Worm (Caenorhabditis elegans): ENCODE results near the gene gap-2.

gap-2 gene

DNA sequence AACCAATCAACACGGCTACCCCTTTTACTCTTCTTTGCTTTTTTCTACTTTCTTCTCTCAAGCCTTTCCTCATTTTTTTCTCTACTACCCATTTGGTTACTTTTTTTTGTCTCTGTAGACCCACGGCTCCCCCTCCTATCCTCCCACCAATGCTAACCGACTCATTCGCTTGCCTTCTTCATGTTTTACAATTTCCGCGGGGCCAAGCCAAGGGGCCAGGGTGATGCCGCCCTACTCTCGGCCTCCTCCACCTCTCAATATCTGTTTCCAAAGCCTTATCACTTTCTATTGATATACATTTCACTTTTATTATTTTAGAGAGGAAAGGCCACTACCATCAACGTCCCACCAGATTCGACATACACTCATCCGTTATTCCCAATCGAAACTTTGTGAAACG is 71.1 kb downstream of the gap-2 start, which contains the start of gene F49E2.5:
TSS of gene F49E2.5 (plus strand) at position 301 of the 400 bp plus-strand sequence.
- TF ChIP-seq cebp-2 (GFP tag; IDR thresholded peaks at IDR 0.05) (no peak), rcor-1 (GFP tag; IDR thresholded peaks at IDR 0.05) (no peak), mxl-1 (tag; optimal IDR thresholded peaks at IDR 0.05) (no peak), ztf-18 (tag; optimal IDR thresholded peaks at IDR 0.05) (no peak), rpc-1 (optimal IDR thresholded peaks at IDR 0.05) (no peak), rpc-1 (tag; optimal IDR thresholded peaks at IDR 0.05) (no peak)

DNA sequence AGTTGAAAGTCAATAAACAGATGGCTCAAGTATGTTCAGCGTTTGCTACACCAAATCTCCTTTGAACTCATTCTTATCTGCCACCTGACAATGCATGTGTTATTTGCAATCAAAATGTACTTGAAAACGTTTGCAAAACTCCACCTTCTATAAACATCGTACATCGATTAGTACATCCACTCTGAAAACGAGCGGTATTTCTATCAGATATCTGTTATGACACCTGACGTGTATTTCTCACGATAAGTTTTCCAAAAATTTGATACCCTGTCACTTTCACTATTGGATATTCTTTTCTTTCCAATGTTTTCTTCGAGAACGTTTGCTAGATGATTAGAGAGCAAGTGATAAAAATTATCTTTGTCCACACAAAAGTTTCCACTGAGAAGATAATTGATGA is 72.1 kb downstream of the gap-2 start:
- TF ChIP-seq nfyb-1 (GFP tag; IDR thresholded peaks at IDR 0.05) (no peak), him-1 (tag; optimal IDR thresholded peaks at IDR 0.05) (no peak), lin-54 (GFP tag; optimal IDR thresholded peaks at IDR 0.05) (no peak), C17E4.6 (GFP tag; IDR thresholded peaks at IDR 0.05) (no peak), let-607 (tag; optimal IDR thresholded peaks at IDR 0.05) (no peak), repo-1 (tag; optimal IDR thresholded peaks at IDR 0.05) (no peak), Y67H2A.10 (GFP tag; conservative IDR thresholded peaks at IDR 0.05) (no peak), F57C9.4 (tag; optimal IDR thresholded peaks at IDR 0.05) (no peak), lsy-27 (tag; optimal IDR thresholded peaks at IDR 0.05; ENCODE audit: borderline replicate concordance, insufficient read depth) (no peak), F49E8.2 (tag; optimal IDR thresholded peaks at IDR 0.05; ENCODE audit: insufficient read depth) (no peak), egl-44 (GFP tag; IDR thresholded peaks at IDR 0.05) (no peak), nhr-27 (tag; optimal IDR thresholded peaks at IDR 0.05) (no peak), B0261.1 (tag; optimal IDR thresholded peaks at IDR 0.05) (no peak), ztf-22 (GFP tag; optimal IDR thresholded peaks at IDR 0.05) (no peak), let-526 (GFP tag; IDR thresholded peaks at IDR 0.05) (no peak), tlf-1 (GFP tag; optimal IDR thresholded peaks at IDR 0.05) (no peak), xnd-1 (tag; optimal IDR thresholded peaks at IDR 0.05) (no peak), ets-4 (GFP tag; optimal IDR thresholded peaks at IDR 0.05) (no peak), cebp-1 (GFP tag; IDR thresholded peaks at IDR 0.05) (no peak), cebp-1 (tag; optimal IDR thresholded peaks at IDR 0.05) (no peak)

DNA sequence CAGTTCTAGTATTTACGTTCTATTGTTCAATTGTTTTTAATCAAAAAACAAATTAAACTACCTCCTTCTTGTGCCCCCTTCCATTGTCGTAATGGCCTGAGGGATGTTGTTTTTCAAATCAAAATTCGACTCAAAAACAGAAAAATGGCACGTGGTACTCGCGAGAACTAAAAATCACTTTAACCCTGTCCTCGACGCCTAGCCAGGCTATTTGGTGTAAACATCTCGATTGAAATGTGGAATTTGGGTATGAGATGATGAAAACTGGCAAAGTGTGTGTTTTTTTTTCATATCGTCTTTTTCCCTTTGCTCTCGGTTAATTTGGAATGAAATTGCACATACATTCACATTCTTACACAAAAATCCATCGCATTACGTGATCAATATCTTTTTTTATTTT is 74.4 kb downstream of the gap-2 start:
- TF ChIP-seq egrh-3 (GFP tag; IDR thresholded peaks at IDR 0.05): no peak
- no peak for TF ChIP-seq Y95B8A.8 (GFP tag; IDR thresholded peaks at IDR 0.05)
- TF ChIP-seq T07F8.4 (tag; optimal IDR thresholded peaks at IDR 0.05): no peak
- no peak for TF ChIP-seq egl-18 (GFP tag; IDR thresholded peaks at IDR 0.05)
- no peak for TF ChIP-seq madf-3 (GFP tag; IDR thresholded peaks at IDR 0.05)
- no peak for TF ChIP-seq egl-44 (GFP tag; IDR thresholded peaks at IDR 0.05)
- TF ChIP-seq ekl-4 (GFP tag; IDR thresholded peaks at IDR 0.05): no peak
- TF ChIP-seq F57A8.1 (GFP tag; optimal IDR thresholded peaks at IDR 0.05): no peak
- TF ChIP-seq lin-26 (GFP tag; IDR thresholded peaks at IDR 0.05): no peak
- no peak for TF ChIP-seq snpc-4 (GFP tag; optimal IDR thresholded peaks at IDR 0.05)
- TF ChIP-seq snpc-4 (tag; optimal IDR thresholded peaks at IDR 0.05): no peak
- TF ChIP-seq fkh-3 (tag; optimal IDR thresholded peaks at IDR 0.05): no peak
- TF ChIP-seq zim-3 (tag; optimal IDR thresholded peaks at IDR 0.05): no peak
- no peak for TF ChIP-seq lin-35 (GFP tag; optimal IDR thresholded peaks at IDR 0.05)
- no peak for TF ChIP-seq akir-1 (GFP tag; optimal IDR thresholded peaks at IDR 0.05)
- no peak for TF ChIP-seq C17E4.6 (GFP tag; IDR thresholded peaks at IDR 0.05)
- no peak for TF ChIP-seq K12H6.12 (tag; optimal IDR thresholded peaks at IDR 0.05)
